Worm (Caenorhabditis elegans) whole organism, L4 larva: Measurements from ENCODE around the gene Y46H3A.5.

Source experiments
- ces-1 ChIP-seq: fragments of 150-350 bp; sonication (generic microtip); optimal IDR thresholded peaks from 4 replicates; lab custom pipeline; 2014; ENCODE audit warnings: missing biosample characterization, missing genetic modification reagents, missing genetic modification characterization
- cey-2 ChIP-seq: sonication (generic microtip); optimal IDR thresholded peaks from 3 replicates; lab custom pipeline; 2017; ENCODE audit warnings: missing genetic modification characterization, mild to moderate bottlenecking, missing compliant biosample characterization, antibody characterized with exemption, borderline replicate concordance; ENCODE audit not compliant: insufficient read depth
- daf-8 ChIP-seq: fragments of 200-800 bp; sonication (Bioruptor generic); IDR thresholded peaks from 2 replicates; pipeline ENCODE4 v1.3.6; 2022; ENCODE audit warnings: missing genetic modification characterization, missing compliant biosample characterization
- dpl-1 ChIP-seq: fragments of 150-350 bp; optimal IDR thresholded peaks from 2 replicates; lab custom pipeline; 2014; ENCODE audit warnings: missing biosample characterization, missing genetic modification reagents, missing genetic modification characterization
- hlh-30 ChIP-seq: sonication (generic microtip); optimal IDR thresholded peaks from 2 replicates; lab custom pipeline; 2017; ENCODE audit warnings: antibody characterized with exemption, mild to moderate bottlenecking, missing genetic modification characterization, missing compliant biosample characterization; ENCODE audit not compliant: insufficient read depth
- lin-13 ChIP-seq: fragments of 150-350 bp; optimal IDR thresholded peaks from 2 replicates; lab custom pipeline; 2014; ENCODE audit warnings: missing biosample characterization, missing genetic modification reagents, missing genetic modification characterization
- pha-4 ChIP-seq, 2 experiments: fragments of 150-350 bp in 1 of 2; fragments of 200-800 bp in 1 of 2; sonication (Bioruptor generic) in 1 of 2; IDR thresholded peaks in 1 of 2; optimal IDR thresholded peaks in 1 of 2; 2 replicates each; pipeline versions ENCODE4 v1.3.6 to Lab custom; 2014 to 2022; ENCODE audit warnings: missing genetic modification characterization in 2 of 2, missing genetic modification reagents in 2 of 2, missing biosample characterization in 1 of 2, missing compliant biosample characterization in 1 of 2
- tra-1 ChIP-seq: fragments of 200-800 bp; sonication (Bioruptor generic); IDR thresholded peaks from 2 replicates; pipeline ENCODE4 v1.3.6; 2022; ENCODE audit warnings: missing genetic modification reagents, missing genetic modification characterization, missing compliant biosample characterization
- zfp-2 ChIP-seq: sonication (generic microtip); optimal IDR thresholded peaks from 2 replicates; lab custom pipeline; 2016; ENCODE audit warnings: mild to moderate bottlenecking, missing genetic modification characterization, missing compliant biosample characterization

- TF ChIP-seq pha-4 (GFP tag; IDR thresholded peaks at IDR 0.05; lab: Robert Waterston, UW) (no peak), pha-4 (tag; optimal IDR thresholded peaks at IDR 0.05; lab: Kevin White, UChicago) (no peak), ces-1 (GFP tag; lab: Kevin White, UChicago) (no peak), dpl-1 (no peak), hlh-30 (tag; lab: Kevin White, UChicago) (peak; percentile 7), cey-2 (no peak), lin-13 (GFP tag; lab: Kevin White, UChicago) (no peak), tra-1 (GFP tag; lab: Robert Waterston, UW) (no peak), daf-8 (GFP tag; lab: Robert Waterston, UW) (no peak), zfp-2 (tag; lab: Kevin White, UChicago) (no peak)
Observed at ce11 chrV:1855087-1855486, 40.4 kb upstream of the Y46H3A.5 start.
